Worm (Caenorhabditis elegans) whole organism, L2 larva: ENCODE data around the gene sedl-1.

Source experiments
- aly-2 ChIP-seq: fragments of 150-350 bp; optimal IDR thresholded peaks from 2 replicates; lab custom pipeline; 2014; ENCODE audit warnings: missing biosample characterization, missing genetic modification characterization
- ceh-16 ChIP-seq: fragments of 150-350 bp; optimal IDR thresholded peaks from 2 replicates; lab custom pipeline; 2014; ENCODE audit warnings: missing biosample characterization, missing genetic modification characterization
- ceh-82 ChIP-seq: fragments of 150-350 bp; optimal IDR thresholded peaks from 2 replicates; lab custom pipeline; 2014; ENCODE audit warnings: missing biosample characterization, missing genetic modification characterization
- egl-27 ChIP-seq: sonication (generic microtip); optimal IDR thresholded peaks from 3 replicates; lab custom pipeline; 2017; ENCODE audit warnings: missing biosample characterization, missing genetic modification reagents, missing genetic modification characterization
- gmeb-1 ChIP-seq: fragments of 150-350 bp; optimal IDR thresholded peaks from 2 replicates; lab custom pipeline; 2014; ENCODE audit warnings: missing biosample characterization, missing genetic modification characterization
- lin-11 ChIP-seq: fragments of 150-350 bp; sonication (generic microtip); optimal IDR thresholded peaks from 2 replicates; lab custom pipeline; 2014; ENCODE audit warnings: missing biosample characterization, missing genetic modification characterization, inconsistent platforms, mixed read lengths
- lsy-2 ChIP-seq, 2 experiments: fragments of 150-350 bp in 1 of 2; sonication (generic microtip) in 1 of 2; optimal IDR thresholded peaks; 2 replicates each; lab custom pipeline; 2014 to 2017; ENCODE audit warnings: missing biosample characterization in 2 of 2, missing genetic modification characterization in 2 of 2
- mbf-1 ChIP-seq: sonication (generic microtip); optimal IDR thresholded peaks from 2 replicates; lab custom pipeline; 2017; ENCODE audit warnings: missing biosample characterization, missing genetic modification characterization
- nhr-12 ChIP-seq: fragments of 150-350 bp; optimal IDR thresholded peaks from 2 replicates; lab custom pipeline; 2014; ENCODE audit warnings: missing biosample characterization, missing genetic modification characterization
- nhr-25 ChIP-seq: fragments of 150-350 bp; sonication (generic microtip); optimal IDR thresholded peaks from 3 replicates; lab custom pipeline; 2014; ENCODE audit warnings: missing biosample characterization, missing genetic modification characterization
- nhr-6 ChIP-seq: fragments of 150-350 bp; optimal IDR thresholded peaks from 2 replicates; lab custom pipeline; 2014; ENCODE audit warnings: missing biosample characterization, missing genetic modification characterization

ce11 chrX:1446593-1447141, 6.6 kb upstream of the sedl-1 start, which contains the start of gene zfp-3:
- peak; percentile 85 for TF ChIP-seq gmeb-1
- peak; percentile 97 for TF ChIP-seq lin-11 (tag; lab: Kevin White, UChicago)
- TF ChIP-seq nhr-6 (tag; lab: Kevin White, UChicago), result peak; percentile 93
- TF ChIP-seq aly-2 (tag; lab: Kevin White, UChicago), result no peak
- no peak for TF ChIP-seq mbf-1 (tag; lab: Kevin White, UChicago)
- TF ChIP-seq ceh-16 (tag; lab: Kevin White, UChicago), result peak; percentile 44
- peak; percentile 96 for TF ChIP-seq nhr-25
- TF ChIP-seq ceh-82, result no peak
- TF ChIP-seq lsy-2 (tag; optimal IDR thresholded peaks at IDR 0.05; lab: Kevin White, UChicago), result peak; percentile 77 to 94
- no peak for TF ChIP-seq nhr-12 (tag; lab: Kevin White, UChicago)
- peak; percentile 94 for TF ChIP-seq egl-27 (tag; lab: Kevin White, UChicago)
